Fruit fly (Drosophila melanogaster): ENCODE measurements around the gene CG18814.

The CG18814 gene

dm6 chr3L:16328207-16328891 is 41.3 kb upstream of the CG18814 start, which contains the start of gene CG13058 (continued):
- TF ChIP-seq pan (optimal IDR thresholded peaks at IDR 0.05) (no peak), pan (GFP tag; optimal IDR thresholded peaks at IDR 0.05 in 1 of 2, IDR thresholded peaks at IDR 0.05 in 1 of 2) (no peak), CG9609 (GFP tag; optimal IDR thresholded peaks at IDR 0.05) (peak; percentile 61), Dp (GFP tag; optimal IDR thresholded peaks at IDR 0.05) (no peak), maf-S (GFP tag; optimal IDR thresholded peaks at IDR 0.05) (peak; percentile 16), inv (GFP tag; IDR thresholded peaks at IDR 0.05; ENCODE audit: partially characterized antibody) (no peak), CG32772 (GFP tag; IDR thresholded peaks at IDR 0.05) (no peak), Atf3 (GFP tag; optimal IDR thresholded peaks at IDR 0.05) (peak; percentile 44), Dip3 (GFP tag; optimal IDR thresholded peaks at IDR 0.05) (peak; percentile 65), gem (tag; optimal IDR thresholded peaks at IDR 0.05) (peak; percentile 80), danr (GFP tag; IDR thresholded peaks at IDR 0.05) (no peak), gcm (GFP tag; optimal IDR thresholded peaks at IDR 0.05) (no peak), Awh (GFP tag; IDR thresholded peaks at IDR 0.05) (no peak), CHES-1-like (GFP tag; optimal IDR thresholded peaks at IDR 0.05) (peak; percentile 59), CG42726 (GFP tag; IDR thresholded peaks at IDR 0.05; ENCODE audit: partially characterized antibody) (no peak), CG7963 (GFP tag; IDR thresholded peaks at IDR 0.05; ENCODE audit: partially characterized antibody) (no peak), CG4328 (GFP tag; optimal IDR thresholded peaks at IDR 0.05) (no peak), CG10366 (GFP tag; IDR thresholded peaks at IDR 0.05) (peak; percentile 87), CG17912 (GFP tag; optimal IDR thresholded peaks at IDR 0.05) (no peak), CG14710 (tag; optimal IDR thresholded peaks at IDR 0.05) (no peak), chif (GFP tag; optimal IDR thresholded peaks at IDR 0.05) (peak; percentile 36 to 44), CG15514 (GFP tag; optimal IDR thresholded peaks at IDR 0.05) (peak; percentile 51), MESR4 (GFP tag; optimal IDR thresholded peaks at IDR 0.05) (no peak), PHDP (tag; optimal IDR thresholded peaks at IDR 0.05) (peak; percentile 69), CG13296 (GFP tag; optimal IDR thresholded peaks at IDR 0.05) (peak; percentile 72), emc (GFP tag; optimal IDR thresholded peaks at IDR 0.05) (no peak), hb (GFP tag; IDR thresholded peaks at IDR 0.05; ENCODE audit: partially characterized antibody) (no peak), Xrp1 (GFP tag; IDR thresholded peaks at IDR 0.05) (no peak; the same call in 1 of the 2 replicates), CrebB (tag; optimal IDR thresholded peaks at IDR 0.05) (peak; percentile 31), CG8388 (GFP tag; optimal IDR thresholded peaks at IDR 0.05) (no peak), CG2120 (GFP tag; optimal IDR thresholded peaks at IDR 0.05) (peak; percentile 77), caup (GFP tag; optimal IDR thresholded peaks at IDR 0.05; ENCODE audit: severe bottlenecking) (peak; percentile 62), Sox102F (GFP tag; optimal IDR thresholded peaks at IDR 0.05) (peak; percentile 75), Dek (tag; optimal IDR thresholded peaks at IDR 0.05) (peak; percentile 60), slbo (GFP tag; IDR thresholded peaks at IDR 0.05) (peak; percentile 79), ham (GFP tag; IDR thresholded peaks at IDR 0.05) (no peak), Bgb (GFP tag; IDR thresholded peaks at IDR 0.05; ENCODE audit: partially characterized antibody) (no peak), exex (tag; optimal IDR thresholded peaks at IDR 0.05) (no peak), cad (GFP tag; optimal IDR thresholded peaks at IDR 0.05) (no peak), CG12219 (GFP tag; optimal IDR thresholded peaks at IDR 0.05) (peak; percentile 74), Sry-β (GFP tag; optimal IDR thresholded peaks at IDR 0.05) (no peak), CG11696 (GFP tag; IDR thresholded peaks at IDR 0.05) (no peak), CG31388 (GFP tag; optimal IDR thresholded peaks at IDR 0.05) (no peak), Eip74EF (GFP tag; optimal IDR thresholded peaks at IDR 0.05) (peak in 1 of 2 experiments; percentile 15), CG15073 (GFP tag; optimal IDR thresholded peaks at IDR 0.05) (no peak), corto (GFP tag; optimal IDR thresholded peaks at IDR 0.05) (no peak), CG30403 (GFP tag; optimal IDR thresholded peaks at IDR 0.05) (peak; percentile 61), otp (GFP tag; IDR thresholded peaks at IDR 0.05) (peak; percentile 71), pb (GFP tag; optimal IDR thresholded peaks at IDR 0.05) (no peak)

Data from whole organism, embryonic.